Worm (Caenorhabditis elegans): ENCODE results near the gene ZC455.1.

Gene ZC455.1

DNA sequence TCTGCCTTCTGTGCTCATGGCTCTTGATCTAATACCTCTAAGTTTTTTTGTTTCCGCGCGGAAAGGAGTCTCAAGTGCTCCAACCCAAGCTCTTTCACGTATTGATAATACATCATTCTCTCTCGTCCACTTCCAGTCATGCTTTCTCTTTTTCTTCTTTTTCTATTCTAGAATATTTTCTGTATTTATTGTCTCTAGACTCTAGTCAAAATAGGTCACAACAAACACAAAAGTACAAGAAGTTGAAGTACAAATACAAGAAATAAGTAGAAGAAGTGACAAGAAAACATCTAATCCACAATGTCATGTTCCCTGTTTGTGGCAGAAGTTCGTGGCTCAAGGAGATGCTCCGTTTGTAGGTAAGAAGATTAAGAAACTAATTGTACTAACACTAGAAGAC is at the start of gene ZC455.1:
ZC455.1 (plus strand) TSS at position 301 of the 400 bp plus-strand sequence.
- TF ChIP-seq unc-62 (GFP tag; optimal IDR thresholded peaks at IDR 0.05) = no peak

DNA sequence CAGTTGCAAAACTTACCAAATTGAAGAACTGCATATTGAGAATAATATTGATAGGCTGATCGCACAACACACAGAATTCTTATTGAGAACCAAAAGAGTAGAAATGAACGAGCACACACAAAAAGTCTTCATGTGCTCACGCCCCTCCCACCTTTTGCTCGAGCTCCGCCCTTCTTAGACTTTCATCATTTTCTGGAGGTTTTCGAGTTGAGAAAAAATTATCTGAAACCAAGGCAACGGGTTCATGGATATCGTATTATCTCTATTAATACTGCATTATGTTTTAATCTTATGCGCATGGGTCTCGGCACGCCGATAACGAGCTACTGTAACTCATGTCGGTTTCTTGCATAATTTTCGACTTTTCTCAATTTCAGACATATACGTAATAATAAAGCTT is 47.4 kb upstream of the ZC455.1 start, which contains the start of gene R11D1.12:
R11D1.12 (minus strand) TSS at position 101 of the 400 bp plus-strand sequence.
- no peak for TF ChIP-seq unc-62 (GFP tag; optimal IDR thresholded peaks at IDR 0.05)

DNA sequence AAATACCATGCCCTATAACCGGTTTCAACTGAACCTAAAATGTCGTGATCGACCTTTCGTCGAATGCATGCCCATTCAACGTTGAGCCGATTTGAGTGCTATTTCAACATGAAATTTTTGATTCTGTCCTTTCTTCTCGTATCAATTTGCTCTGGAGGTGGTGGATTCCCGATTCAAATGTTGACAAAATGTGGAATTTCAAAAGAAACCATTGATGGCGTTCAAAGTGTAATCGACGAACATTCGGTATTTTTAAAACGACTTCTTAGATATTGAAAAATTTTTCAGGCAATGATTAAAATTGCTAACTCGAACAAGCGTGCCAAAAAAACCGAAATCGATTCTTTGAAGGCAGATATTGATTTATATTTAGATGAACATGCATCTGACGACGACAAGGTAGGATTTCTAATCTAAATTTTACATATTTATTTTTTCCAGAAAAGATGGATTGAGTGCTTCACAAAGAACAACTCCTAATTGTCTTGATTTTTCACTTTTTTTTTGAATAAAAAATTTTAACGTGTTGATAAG is 46.2 kb upstream of the ZC455.1 start, which contains the start of gene R11D1.13:
R11D1.13 (plus strand) TSS at position 51 of the 534 bp plus-strand sequence.
- TF ChIP-seq unc-62 (GFP tag; optimal IDR thresholded peaks at IDR 0.05) = no peak

DNA sequence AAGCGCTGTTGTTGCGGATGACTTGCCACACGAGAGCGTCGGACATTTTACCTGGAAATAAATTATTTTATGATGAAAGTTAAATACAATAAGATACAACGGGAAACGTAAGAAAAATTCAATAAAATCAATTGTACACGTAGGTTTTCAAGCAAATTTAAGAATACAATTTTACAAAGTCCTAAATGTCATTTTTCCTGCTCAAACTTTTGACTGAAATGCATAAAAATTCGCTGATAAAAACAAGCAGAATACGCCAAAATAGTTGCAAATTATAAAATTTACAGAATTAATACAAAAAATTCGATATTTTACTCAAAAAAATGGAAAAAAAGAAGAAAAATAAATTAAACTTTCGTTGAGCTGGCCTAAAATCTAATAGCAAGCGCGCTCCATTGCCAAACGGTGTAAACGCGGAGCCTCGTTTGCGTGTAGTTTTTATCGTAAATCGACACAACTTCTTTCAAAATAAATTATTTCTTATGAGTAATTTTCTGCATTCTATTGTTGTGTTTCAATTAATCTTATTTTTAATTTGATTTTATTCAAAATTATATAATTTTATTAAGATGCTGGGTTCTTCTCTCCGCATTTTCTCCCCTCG is 45.2 kb upstream of the ZC455.1 start, which contains the start of the genes rpl-28 and mrpl-49:
rpl-28 (minus strand) TSS at position 51 of the 604 bp plus-strand sequence.
mrpl-49 (plus strand) TSS at position 570 of the 604 bp plus-strand sequence.
- no peak for TF ChIP-seq unc-62 (GFP tag; optimal IDR thresholded peaks at IDR 0.05)

DNA sequence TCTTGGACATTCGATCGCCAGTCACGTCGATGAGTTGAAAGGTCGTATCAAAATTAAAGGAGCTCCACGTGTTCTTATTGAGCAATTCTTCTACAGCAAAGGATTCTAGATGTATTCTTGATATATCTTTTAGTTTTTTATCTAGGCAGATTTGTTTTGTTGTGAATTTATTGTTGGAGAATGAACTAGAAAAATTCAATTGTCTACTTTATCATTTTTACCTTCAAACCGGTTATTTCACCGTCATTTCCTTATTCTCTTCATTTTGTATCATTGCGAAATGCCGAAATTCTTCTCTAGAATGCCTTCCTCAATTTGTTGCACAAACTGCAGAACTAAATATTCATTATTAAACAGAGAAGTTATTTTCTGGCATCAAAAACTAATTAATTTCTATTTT is 44.1 kb upstream of the ZC455.1 start, which contains the start of gene R11D1.10:
R11D1.10 (plus strand) TSS at position 301 of the 400 bp plus-strand sequence.
- no peak for TF ChIP-seq unc-62 (GFP tag; optimal IDR thresholded peaks at IDR 0.05)

DNA sequence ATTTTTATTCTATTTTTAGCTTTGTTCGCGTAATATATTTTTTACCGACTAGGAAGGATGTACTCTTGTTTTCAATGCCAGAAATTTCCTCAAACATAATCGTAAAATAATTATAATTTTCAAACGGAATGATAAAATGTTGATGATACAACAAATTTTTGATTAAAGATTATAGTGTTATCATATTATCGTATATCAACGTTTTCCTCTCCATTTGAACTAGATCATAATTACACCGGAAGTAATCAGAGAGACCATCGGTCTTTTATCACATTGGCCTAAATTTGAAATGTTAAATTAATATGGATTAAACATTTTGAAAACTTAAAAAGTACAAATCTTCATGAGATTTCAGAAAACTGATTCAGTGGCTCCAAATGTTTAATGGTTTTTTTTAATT is 40.6 kb upstream of the ZC455.1 start:
- TF ChIP-seq unc-62 (GFP tag; optimal IDR thresholded peaks at IDR 0.05) = no peak

DNA sequence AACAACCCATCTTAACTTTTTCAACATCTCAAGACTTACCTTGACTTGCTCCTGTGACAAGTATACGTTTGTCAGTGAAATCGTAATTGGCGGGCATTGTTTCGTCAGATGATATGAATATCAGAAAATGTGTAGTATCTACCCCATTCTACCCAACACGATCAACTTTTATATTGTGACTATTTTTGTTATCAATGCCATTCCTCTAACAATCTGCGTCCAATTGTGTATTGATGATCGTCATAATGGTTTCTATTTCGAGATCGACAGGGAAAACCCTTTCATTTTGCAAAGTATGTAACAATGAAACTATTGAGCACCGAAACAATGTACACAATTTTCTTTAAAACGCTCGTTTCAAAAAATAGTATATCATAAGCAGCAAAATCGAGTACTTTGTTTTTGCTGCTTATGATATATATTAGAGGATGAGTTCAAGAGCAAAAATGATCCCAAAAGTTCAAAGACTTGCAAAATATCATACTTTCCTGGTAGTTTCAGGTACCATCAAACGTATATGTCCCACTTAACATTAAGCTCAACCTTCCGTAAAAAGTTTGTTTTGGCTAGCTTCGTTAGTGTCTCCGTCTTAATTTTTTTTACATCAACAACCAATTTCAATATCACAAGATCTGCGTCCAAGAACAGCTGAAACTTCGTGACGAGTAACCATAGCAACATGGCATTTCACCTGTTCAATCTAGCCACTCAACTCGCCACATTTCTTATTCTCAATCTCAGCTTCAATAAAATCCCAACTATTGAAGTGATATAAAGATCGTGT is 39.7 kb upstream of the ZC455.1 start, which contains the start of the genes dhs-21 and xbx-9:
dhs-21 (minus strand) TSS at position 181 of the 784 bp plus-strand sequence.
xbx-9 (plus strand) TSS at position 734 of the 784 bp plus-strand sequence.
- no peak for TF ChIP-seq unc-62 (GFP tag; optimal IDR thresholded peaks at IDR 0.05)

DNA sequence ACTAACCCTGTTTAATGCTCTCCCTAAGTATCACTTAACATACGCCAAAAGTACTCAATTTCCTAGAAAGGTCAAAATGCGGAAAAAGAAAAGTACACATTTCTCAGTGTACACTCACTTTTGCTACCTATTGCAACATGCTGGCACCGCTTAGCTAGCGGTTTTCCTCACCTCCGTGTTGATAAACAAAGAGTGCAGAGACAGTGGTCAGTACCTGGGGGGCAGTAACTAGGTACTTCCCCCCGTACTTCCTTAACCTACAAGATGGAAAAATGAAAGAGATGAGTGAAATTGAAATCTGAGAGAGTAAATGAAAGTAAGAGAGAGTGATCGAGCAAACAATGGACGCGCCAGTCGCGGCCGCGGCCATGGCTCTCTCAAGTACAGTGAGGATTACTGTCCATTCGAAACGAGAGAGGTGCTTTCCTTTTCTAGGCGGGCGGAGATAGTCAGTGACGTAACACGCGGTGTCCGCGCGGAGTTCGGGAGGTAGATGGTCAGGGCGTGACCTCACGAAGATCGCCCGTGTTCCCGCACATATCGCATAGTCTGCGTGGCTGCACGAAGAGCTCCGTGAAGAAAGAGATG is 37.1 kb upstream of the ZC455.1 start, which contains the start of gene cky-1:
cky-1 (plus strand) TSS at position 538 of the 588 bp plus-strand sequence.
- no peak for TF ChIP-seq unc-62 (GFP tag; optimal IDR thresholded peaks at IDR 0.05)

DNA sequence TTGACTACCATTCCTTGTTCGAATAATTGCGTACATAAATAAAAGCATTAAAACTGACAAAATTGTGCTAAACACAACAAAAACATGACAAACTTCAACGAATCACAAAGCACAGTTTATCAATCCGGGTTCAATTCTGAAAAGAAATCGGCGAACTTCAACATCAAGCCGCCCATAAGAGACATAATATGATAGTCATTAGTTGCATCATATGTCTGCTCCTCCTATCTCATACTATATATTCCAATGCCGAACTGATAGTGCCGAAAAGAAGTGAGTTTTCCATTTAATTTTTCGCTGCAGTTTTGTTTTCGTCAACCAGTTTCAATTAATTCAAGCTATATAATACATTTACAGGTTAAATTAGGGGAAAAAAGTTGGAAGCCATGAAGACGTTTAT is 31.6 kb upstream of the ZC455.1 start, which contains the start of gene hrg-7:
hrg-7 (plus strand) TSS at position 358 of the 400 bp plus-strand sequence.
- no peak for TF ChIP-seq unc-62 (GFP tag; optimal IDR thresholded peaks at IDR 0.05)

DNA sequence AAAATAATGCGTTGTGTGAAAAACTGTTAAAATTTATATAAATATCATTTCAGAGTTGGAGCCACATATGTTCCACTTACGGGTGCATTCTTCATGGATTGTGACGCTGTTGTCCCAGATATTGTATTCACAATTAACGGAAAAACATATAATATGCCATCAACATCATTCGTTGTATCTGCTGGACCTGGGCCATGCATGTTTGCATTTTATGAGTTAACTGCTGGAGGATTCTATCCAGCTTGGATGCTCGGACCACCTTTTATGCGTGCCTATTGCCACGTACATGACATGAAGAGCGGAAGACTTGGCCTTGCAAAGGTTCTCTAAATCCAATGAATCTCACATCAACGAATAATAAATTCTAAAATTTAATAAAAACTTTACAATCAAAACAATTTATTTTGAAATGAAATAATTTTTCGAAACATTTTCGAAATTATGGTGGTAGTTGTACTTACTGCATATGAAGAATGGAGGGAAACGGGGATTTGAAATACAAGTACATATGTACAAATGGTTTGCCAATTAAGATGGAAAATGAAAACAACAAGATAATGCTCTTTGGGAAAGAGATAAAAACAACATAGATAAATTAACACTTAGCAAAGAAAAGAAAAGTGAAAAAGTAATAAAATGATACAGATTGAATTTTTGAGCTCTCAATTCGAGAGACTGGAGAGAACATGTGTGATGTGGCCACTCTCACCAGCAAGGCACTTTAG is 29.4 kb upstream of the ZC455.1 start:
- no peak for TF ChIP-seq unc-62 (GFP tag; optimal IDR thresholded peaks at IDR 0.05)

DNA sequence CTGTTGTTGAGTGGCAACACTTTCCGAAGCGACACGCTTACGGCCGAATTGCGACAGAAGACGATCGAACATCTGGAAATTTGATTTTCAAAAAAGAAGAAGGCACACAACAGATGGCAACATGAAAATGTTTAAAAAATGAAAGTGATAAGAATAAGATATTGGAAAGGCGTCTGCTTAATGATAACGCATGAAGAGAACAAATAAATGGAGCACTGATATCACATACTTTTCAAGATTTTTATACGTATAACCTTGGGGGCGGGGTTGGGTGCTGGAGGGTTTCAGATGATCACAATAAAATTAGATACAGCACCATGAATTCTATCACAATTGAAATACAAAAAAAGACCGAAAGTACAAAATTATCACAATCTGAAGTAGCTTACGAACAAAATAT is 28.3 kb upstream of the ZC455.1 start, which contains the start of gene C15C8.7:
C15C8.7 (minus strand) TSS at position 72 of the 400 bp plus-strand sequence.
- TF ChIP-seq unc-62 (GFP tag; optimal IDR thresholded peaks at IDR 0.05) = no peak

DNA sequence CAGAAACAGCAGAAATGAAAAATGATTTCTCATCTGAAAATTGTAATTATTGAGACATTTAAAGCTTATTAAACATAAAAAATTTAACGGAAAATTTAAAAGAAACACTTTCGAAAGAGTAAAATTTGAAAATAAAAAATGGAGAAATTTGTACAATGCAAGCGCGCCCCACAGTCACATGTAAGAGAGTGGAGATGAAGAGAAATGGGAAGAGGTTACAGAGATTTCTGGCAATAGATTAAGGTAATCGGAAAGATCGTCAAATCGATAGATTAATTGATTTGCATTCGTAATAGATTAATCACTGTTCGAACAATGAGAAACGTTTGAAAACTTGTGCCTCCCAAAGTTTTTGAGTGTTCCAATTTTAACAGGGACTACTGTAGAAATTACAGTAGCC is 25.9 kb upstream of the ZC455.1 start, which contains the start of gene C15C8.4:
C15C8.4 (minus strand) TSS at position 33 of the 400 bp plus-strand sequence.
- TF ChIP-seq unc-62 (GFP tag; optimal IDR thresholded peaks at IDR 0.05) = no peak

DNA sequence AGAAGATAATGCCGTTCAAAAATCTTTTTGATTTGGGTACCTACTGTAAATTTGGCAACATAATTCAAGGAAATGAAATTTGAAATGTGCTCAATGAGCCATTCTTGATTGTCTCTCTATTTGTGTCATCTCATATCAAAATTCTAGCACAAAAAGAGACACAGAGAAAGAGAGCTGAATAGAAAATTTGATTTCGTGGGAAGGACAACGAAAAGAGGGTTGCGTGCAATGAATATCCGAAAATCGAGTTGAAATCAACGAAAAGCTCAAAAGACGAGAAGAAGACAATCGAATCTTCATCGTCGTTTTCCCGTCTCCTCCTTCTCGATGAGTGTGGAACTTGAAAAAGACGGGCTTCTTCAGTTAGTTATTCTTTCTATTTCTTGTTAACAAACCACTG is 25.5 kb upstream of the ZC455.1 start, which contains the start of gene C15C8.5:
C15C8.5 (plus strand) TSS at position 152 of the 400 bp plus-strand sequence.
- TF ChIP-seq unc-62 (GFP tag; optimal IDR thresholded peaks at IDR 0.05) = no peak

DNA sequence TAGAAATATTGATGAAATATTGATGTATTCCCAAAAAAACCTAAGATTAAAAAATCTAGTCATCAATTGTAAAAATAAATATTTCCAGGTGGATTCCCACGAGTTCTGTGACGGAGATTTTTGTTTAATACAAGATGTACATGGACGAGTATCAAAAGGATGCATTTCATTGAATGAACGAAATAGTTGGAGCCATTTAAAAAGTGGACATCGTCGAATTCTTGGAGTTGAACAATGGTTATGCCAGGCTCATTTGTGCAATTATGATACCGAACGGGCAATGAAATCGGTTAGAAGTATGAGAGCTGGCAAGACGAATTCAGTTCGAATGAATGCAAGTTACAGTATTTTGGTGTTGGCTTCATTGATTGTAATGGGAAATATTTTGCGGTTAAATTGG is 23.8 kb upstream of the ZC455.1 start:
- TF ChIP-seq unc-62 (GFP tag; optimal IDR thresholded peaks at IDR 0.05) = no peak

All from whole organism, dauer.